Worm (Caenorhabditis elegans) whole organism, late embryonic: ENCODE results near the gene srh-207.

Experiments
- ama-1 ChIP-seq: fragments of 150-350 bp; optimal IDR thresholded peaks from 2 replicates; lab custom pipeline; 2014
- ceh-30 ChIP-seq: fragments of 150-350 bp; optimal IDR thresholded peaks from 2 replicates; lab custom pipeline; 2014; ENCODE audit warnings: missing biosample characterization, missing genetic modification characterization
- dve-1 ChIP-seq: sonication (generic microtip); optimal IDR thresholded peaks from 2 replicates; lab custom pipeline; 2017; ENCODE audit warnings: antibody characterized with exemption, mild to moderate bottlenecking, missing genetic modification characterization, missing compliant biosample characterization
- nfya-1 ChIP-seq: sonication (generic microtip); optimal IDR thresholded peaks from 2 replicates; lab custom pipeline; 2017; ENCODE audit warnings: missing genetic modification characterization, mild to moderate bottlenecking, missing compliant biosample characterization, antibody characterized with exemption, moderate library complexity
- nhr-11 ChIP-seq: fragments of 150-350 bp; optimal IDR thresholded peaks from 2 replicates; lab custom pipeline; 2014; ENCODE audit warnings: missing biosample characterization, missing genetic modification characterization
- sox-2 ChIP-seq: fragments of 200-800 bp; sonication (Bioruptor generic); IDR thresholded peaks from 2 replicates; pipeline ENCODE4 v1.3.6; 2022; ENCODE audit warnings: missing genetic modification reagents, missing genetic modification characterization, missing compliant biosample characterization
- unc-42 ChIP-seq: sonication (generic microtip); optimal IDR thresholded peaks from 2 replicates; lab custom pipeline; 2016; ENCODE audit warnings: missing genotype, missing genetic modification characterization, missing compliant biosample characterization

DNA sequence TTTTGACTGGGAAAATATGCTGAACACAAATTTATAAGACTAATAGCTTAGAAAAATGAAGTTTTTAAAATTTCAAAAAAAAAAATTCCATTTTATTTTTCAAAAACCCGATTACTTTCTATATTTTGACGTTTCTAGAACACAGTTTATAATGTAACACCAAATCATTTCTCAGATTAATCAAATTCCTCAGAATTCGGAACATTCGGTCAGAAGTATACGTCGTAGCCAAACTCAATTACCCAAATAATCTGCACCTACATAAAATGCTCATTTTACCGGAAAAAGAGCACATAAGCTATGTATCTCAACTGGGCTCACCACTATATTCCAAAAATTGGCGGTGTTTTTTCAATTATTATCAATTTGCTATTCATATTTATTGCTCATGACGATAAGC, 10.8 kb upstream of the srh-207 start, which contains the start of gene srj-26:
- TF ChIP-seq ama-1 (lab: Kevin White, UChicago) (no peak), nhr-11 (tag; lab: Kevin White, UChicago) (no peak), dve-1 (tag; lab: Kevin White, UChicago) (no peak), nfya-1 (no peak), sox-2 (GFP tag; lab: Robert Waterston, UW) (no peak), ceh-30 (no peak), unc-42 (tag; lab: Kevin White, UChicago) (no peak)
